Fruit fly (Drosophila melanogaster) whole organism, adult: ENCODE measurements around the gene CG3348.

Source experiments
- CG12768 ChIP-seq: fragments of 200-800 bp; sonication (Bioruptor generic); optimal IDR thresholded peaks from 2 replicates; lab custom pipeline; 2017; ENCODE audit warnings: missing biosample characterization, missing genetic modification characterization, mild to moderate bottlenecking, moderate library complexity, missing genetic modification reagents
- CG14711 ChIP-seq: fragments of 200-800 bp; sonication (Bioruptor generic); optimal IDR thresholded peaks from 2 replicates; lab custom pipeline; 2018; ENCODE audit warnings: missing biosample characterization, mild to moderate bottlenecking, missing genetic modification characterization, moderate library complexity
- CG1620 ChIP-seq: fragments of 200-800 bp; sonication (Bioruptor generic); optimal IDR thresholded peaks from 2 replicates; lab custom pipeline; 2016; ENCODE audit warnings: missing biosample characterization, missing genetic modification characterization
- CG33017 ChIP-seq: fragments of 200-800 bp; sonication (Bioruptor generic); optimal IDR thresholded peaks from 2 replicates; lab custom pipeline; 2018; ENCODE audit warnings: missing biosample characterization, mild to moderate bottlenecking, missing genetic modification characterization, moderate library complexity
- CG5204 ChIP-seq: fragments of 200-800 bp; sonication (Bioruptor generic); optimal IDR thresholded peaks from 2 replicates; lab custom pipeline; 2016; ENCODE audit warnings: missing biosample characterization, missing genetic modification characterization
- CG7101 ChIP-seq: fragments of 200-800 bp; sonication (Bioruptor generic); optimal IDR thresholded peaks from 2 replicates; lab custom pipeline; 2018; ENCODE audit warnings: missing biosample characterization, mild to moderate bottlenecking, missing genetic modification characterization, moderate library complexity
- Clk ChIP-seq: fragments of 200-800 bp; sonication (Bioruptor generic); optimal IDR thresholded peaks from 2 replicates; lab custom pipeline; 2017; ENCODE audit warnings: missing biosample characterization, missing genetic modification characterization
- Mnt ChIP-seq: fragments of 200-800 bp; sonication (Bioruptor generic); optimal IDR thresholded peaks from 2 replicates; lab custom pipeline; 2016; ENCODE audit warnings: missing biosample characterization, mild to moderate bottlenecking, missing genetic modification characterization
- bab1 ChIP-seq: fragments of 200-800 bp; sonication (Bioruptor generic); optimal IDR thresholded peaks from 3 replicates; lab custom pipeline; 2019; ENCODE audit warnings: missing biosample characterization, mild to moderate bottlenecking, missing genetic modification characterization, moderate library complexity
- kay ChIP-seq: fragments of 200-800 bp; sonication (Bioruptor generic); peaks from one replicate; lab custom pipeline; 2016; ENCODE audit warnings: missing biosample characterization, missing genetic modification characterization, borderline replicate concordance
- ovo ChIP-seq: fragments of 200-800 bp; sonication (Bioruptor generic); optimal IDR thresholded peaks from 2 replicates; lab custom pipeline; 2016; ENCODE audit warnings: missing biosample characterization, missing genetic modification characterization
- pad ChIP-seq: fragments of 200-800 bp; sonication (Bioruptor generic); optimal IDR thresholded peaks from 3 replicates; lab custom pipeline; 2017; ENCODE audit warnings: missing biosample characterization, missing genetic modification characterization, mild to moderate bottlenecking, moderate library complexity, missing genetic modification reagents
- tj ChIP-seq: fragments of 200-800 bp; sonication (Bioruptor generic); optimal IDR thresholded peaks from 3 replicates; lab custom pipeline; 2017; ENCODE audit warnings: missing biosample characterization, mild to moderate bottlenecking, missing genetic modification characterization, moderate library complexity

DNA sequence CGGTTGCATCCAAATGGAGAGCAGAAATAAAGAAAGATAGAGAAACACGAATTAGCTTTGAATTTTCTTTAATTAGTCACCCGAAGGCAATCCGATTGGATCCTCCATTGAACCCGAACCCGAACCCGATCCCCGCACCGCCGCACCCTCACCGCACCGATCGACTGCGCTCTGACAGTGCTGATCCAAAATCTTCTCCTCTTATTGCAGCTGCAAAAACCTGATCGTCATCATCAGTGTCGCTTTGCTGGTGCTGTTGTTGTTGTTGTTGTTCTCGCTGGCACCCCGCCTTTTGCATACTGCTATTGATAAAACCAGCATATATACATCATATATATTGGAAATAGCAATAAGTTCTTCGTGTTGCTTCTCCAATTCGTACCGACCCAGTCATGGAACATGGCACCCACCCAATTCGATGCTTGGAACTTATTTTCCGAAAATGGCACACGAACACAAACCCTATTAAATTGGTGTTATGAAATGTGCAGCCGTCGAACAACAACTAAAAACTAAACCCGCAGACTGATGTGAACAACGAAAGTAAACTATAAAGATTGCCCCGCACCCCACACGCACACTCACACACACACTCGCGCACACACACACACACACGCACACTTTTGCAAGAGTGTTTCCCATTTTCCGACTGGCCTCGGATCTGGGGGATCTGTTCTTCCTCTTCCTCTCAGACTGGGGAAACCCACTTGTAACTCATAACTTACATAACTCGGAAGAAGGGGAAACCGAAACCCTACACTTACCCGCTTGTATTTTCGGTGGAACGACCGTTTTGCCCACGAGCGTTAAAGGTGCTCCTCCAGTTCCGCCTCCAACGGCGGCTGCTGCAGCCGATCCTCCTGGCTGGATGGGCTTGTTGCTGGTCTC lies 21.4 kb downstream of the CG3348 start:
- TF ChIP-seq kay (GFP tag; lab: Kevin White, UChicago) (no peak), tj (GFP tag; lab: Kevin White, UChicago) (peak; percentile 38), CG12768 (GFP tag; lab: Kevin White, UChicago) (no peak), ovo (GFP tag; lab: Kevin White, UChicago) (no peak), Clk (no peak), CG7101 (tag; lab: Kevin White, UChicago) (no peak), CG14711 (no peak), CG5204 (GFP tag; lab: Kevin White, UChicago) (no peak), bab1 (GFP tag; lab: Kevin White, UChicago) (no peak), CG1620 (GFP tag; lab: Kevin White, UChicago) (no peak), Mnt (GFP tag; lab: Kevin White, UChicago) (no peak), pad (GFP tag; lab: Kevin White, UChicago) (peak; percentile 7), CG33017 (tag; lab: Kevin White, UChicago) (no peak)
